Worm (Caenorhabditis elegans) whole organism, late embryonic: ENCODE data around the gene ttbk-2.1.
"Not testable (repeated sequence)": the region's sequence is repeated elsewhere in the genome, so short reads cannot be mapped to it uniquely, and the experiment has no call there.

Experiments used
- C08G9.2 ChIP-seq: sonication (generic microtip); optimal IDR thresholded peaks from 2 replicates; lab custom pipeline; 2016; ENCODE audit warnings: mild to moderate bottlenecking, missing genetic modification characterization, moderate library complexity, missing compliant biosample characterization
- F13H6.1 ChIP-seq: sonication (generic microtip); optimal IDR thresholded peaks from 2 replicates; lab custom pipeline; 2016; ENCODE audit warnings: missing genetic modification characterization, missing compliant biosample characterization
- K02D7.2 ChIP-seq: sonication (generic microtip); optimal IDR thresholded peaks from 2 replicates; lab custom pipeline; 2017; ENCODE audit warnings: mild to moderate bottlenecking, missing genetic modification characterization, missing compliant biosample characterization
- K09A11.1 ChIP-seq: sonication (generic microtip); optimal IDR thresholded peaks from 2 replicates; lab custom pipeline; 2017; ENCODE audit warnings: antibody characterized with exemption, mild to moderate bottlenecking, missing genetic modification characterization, missing compliant biosample characterization; ENCODE audit not compliant: insufficient read depth
- T23F11.4 ChIP-seq: fragments of 200-800 bp; sonication (Bioruptor generic); optimal IDR thresholded peaks from 2 replicates; lab custom pipeline; 2018; ENCODE audit warnings: mild to moderate bottlenecking, missing genetic modification characterization, missing compliant biosample characterization
- ahr-1 ChIP-seq: sonication (generic microtip); optimal IDR thresholded peaks from 2 replicates; lab custom pipeline; 2016; ENCODE audit warnings: missing genetic modification characterization, missing compliant biosample characterization
- ama-1 ChIP-seq: fragments of 150-350 bp; optimal IDR thresholded peaks from 2 replicates; lab custom pipeline; 2014
- ceh-14 ChIP-seq: sonication (generic microtip); optimal IDR thresholded peaks from 2 replicates; lab custom pipeline; 2016; ENCODE audit warnings: missing genotype, missing genetic modification characterization, missing compliant biosample characterization
- ceh-18 ChIP-seq: sonication (generic microtip); optimal IDR thresholded peaks from 2 replicates; lab custom pipeline; 2016; ENCODE audit warnings: missing genetic modification characterization, missing compliant biosample characterization
- ceh-22 ChIP-seq: sonication (generic microtip); optimal IDR thresholded peaks from 2 replicates; lab custom pipeline; 2017; ENCODE audit warnings: missing biosample characterization, missing genetic modification characterization
- ceh-30 ChIP-seq: fragments of 150-350 bp; optimal IDR thresholded peaks from 2 replicates; lab custom pipeline; 2014; ENCODE audit warnings: missing biosample characterization, missing genetic modification characterization
- ceh-34 ChIP-seq: sonication (generic microtip); optimal IDR thresholded peaks from 2 replicates; lab custom pipeline; 2016; ENCODE audit warnings: mild to moderate bottlenecking, missing genetic modification characterization, missing compliant biosample characterization
- ceh-48 ChIP-seq: sonication (generic microtip); optimal IDR thresholded peaks from 2 replicates; lab custom pipeline; 2016; ENCODE audit warnings: missing genetic modification characterization, inconsistent platforms, missing compliant biosample characterization
- ceh-6 ChIP-seq: fragments of 200-800 bp; sonication (Bioruptor generic); optimal IDR thresholded peaks from 2 replicates; lab custom pipeline; 2018; ENCODE audit warnings: mild to moderate bottlenecking, missing genetic modification characterization, missing compliant biosample characterization
- ceh-9 ChIP-seq: sonication (generic microtip); optimal IDR thresholded peaks from 2 replicates; lab custom pipeline; 2016; ENCODE audit warnings: mild to moderate bottlenecking, missing genetic modification characterization, inconsistent platforms, missing compliant biosample characterization
- che-1 ChIP-seq: sonication (generic microtip); optimal IDR thresholded peaks from 2 replicates; lab custom pipeline; 2016; ENCODE audit warnings: mild to moderate bottlenecking, missing genetic modification characterization, missing compliant biosample characterization
- dve-1 ChIP-seq: sonication (generic microtip); optimal IDR thresholded peaks from 2 replicates; lab custom pipeline; 2017; ENCODE audit warnings: antibody characterized with exemption, mild to moderate bottlenecking, missing genetic modification characterization, missing compliant biosample characterization
- eyg-1 ChIP-seq: sonication (generic microtip); optimal IDR thresholded peaks from 2 replicates; lab custom pipeline; 2016; ENCODE audit warnings: missing genotype, missing genetic modification characterization, missing compliant biosample characterization
- fax-1 ChIP-seq: sonication (generic microtip); optimal IDR thresholded peaks from 2 replicates; lab custom pipeline; 2016; ENCODE audit warnings: missing genotype, missing genetic modification characterization, missing compliant biosample characterization
- fkh-10 ChIP-seq: fragments of 150-350 bp; optimal IDR thresholded peaks from 2 replicates; lab custom pipeline; 2014; ENCODE audit warnings: missing biosample characterization, missing genetic modification reagents, missing genetic modification characterization
- gmeb-2 ChIP-seq: sonication (generic microtip); optimal IDR thresholded peaks from 2 replicates; lab custom pipeline; 2016; ENCODE audit warnings: missing genetic modification characterization, inconsistent platforms, missing compliant biosample characterization
- hlh-13 ChIP-seq: fragments of 200-800 bp; sonication (Bioruptor generic); optimal IDR thresholded peaks from 2 replicates; lab custom pipeline; 2018; ENCODE audit warnings: mild to moderate bottlenecking, missing genetic modification characterization, missing compliant biosample characterization
- hlh-15 ChIP-seq: sonication (generic microtip); optimal IDR thresholded peaks from 2 replicates; lab custom pipeline; 2016; ENCODE audit warnings: missing genetic modification characterization, missing compliant biosample characterization
- hlh-30 ChIP-seq: sonication (generic microtip); optimal IDR thresholded peaks from 2 replicates; lab custom pipeline; 2017; ENCODE audit warnings: antibody characterized with exemption, missing genetic modification characterization, missing compliant biosample characterization; ENCODE audit not compliant: insufficient read depth
- hlh-6 ChIP-seq: sonication (generic microtip); optimal IDR thresholded peaks from 2 replicates; lab custom pipeline; 2016; ENCODE audit warnings: missing genotype, missing genetic modification characterization, missing compliant biosample characterization
- hlh-8 ChIP-seq: sonication (generic microtip); optimal IDR thresholded peaks from 2 replicates; lab custom pipeline; 2016; ENCODE audit warnings: missing genotype, missing genetic modification characterization, missing compliant biosample characterization
- lim-6 ChIP-seq: sonication (generic microtip); optimal IDR thresholded peaks from 2 replicates; lab custom pipeline; 2016; ENCODE audit warnings: missing genetic modification characterization, missing compliant biosample characterization
- lin-11 ChIP-seq: fragments of 200-800 bp; sonication (Bioruptor generic); optimal IDR thresholded peaks from 2 replicates; lab custom pipeline; 2018; ENCODE audit warnings: mild to moderate bottlenecking, missing genetic modification characterization, missing compliant biosample characterization
- madf-2 ChIP-seq: sonication (generic microtip); optimal IDR thresholded peaks from 2 replicates; lab custom pipeline; 2017; ENCODE audit warnings: missing genetic modification characterization, missing compliant biosample characterization
- mec-3 ChIP-seq: sonication (generic microtip); optimal IDR thresholded peaks from 2 replicates; lab custom pipeline; 2016; ENCODE audit warnings: borderline replicate concordance, missing genetic modification characterization, missing compliant biosample characterization
- nfya-1 ChIP-seq: sonication (generic microtip); optimal IDR thresholded peaks from 2 replicates; lab custom pipeline; 2017; ENCODE audit warnings: missing genetic modification characterization, mild to moderate bottlenecking, missing compliant biosample characterization, antibody characterized with exemption, moderate library complexity
- nhr-11 ChIP-seq: fragments of 150-350 bp; optimal IDR thresholded peaks from 2 replicates; lab custom pipeline; 2014; ENCODE audit warnings: missing biosample characterization, missing genetic modification characterization
- nhr-232 ChIP-seq: sonication (generic microtip); optimal IDR thresholded peaks from 2 replicates; lab custom pipeline; 2016; ENCODE audit warnings: missing genetic modification characterization, missing compliant biosample characterization
- npax-4 ChIP-seq: sonication (generic microtip); optimal IDR thresholded peaks from 2 replicates; lab custom pipeline; 2016; ENCODE audit warnings: missing genetic modification characterization, missing compliant biosample characterization
- pag-3 ChIP-seq: sonication (generic microtip); optimal IDR thresholded peaks from 2 replicates; lab custom pipeline; 2016; ENCODE audit warnings: missing compliant biosample characterization, missing genetic modification characterization, borderline replicate concordance
- pat-9 ChIP-seq: fragments of 200-800 bp; sonication (Bioruptor generic); optimal IDR thresholded peaks from 2 replicates; lab custom pipeline; 2018; ENCODE audit warnings: mild to moderate bottlenecking, missing genetic modification characterization, moderate library complexity, missing compliant biosample characterization
- pax-1 ChIP-seq: fragments of 150-350 bp; optimal IDR thresholded peaks from 2 replicates; lab custom pipeline; 2014; ENCODE audit warnings: missing biosample characterization, missing genetic modification characterization
- pha-2 ChIP-seq: sonication (generic microtip); optimal IDR thresholded peaks from 2 replicates; lab custom pipeline; 2017; ENCODE audit warnings: mild to moderate bottlenecking, missing genetic modification characterization, missing compliant biosample characterization
- pha-4 ChIP-seq: fragments of 150-350 bp; optimal IDR thresholded peaks from 2 replicates; lab custom pipeline; 2018; ENCODE audit warnings: missing biosample characterization, missing genetic modification reagents, missing genetic modification characterization
- pqm-1 ChIP-seq: sonication (generic microtip); optimal IDR thresholded peaks from 2 replicates; lab custom pipeline; 2016; ENCODE audit warnings: missing genetic modification characterization, missing compliant biosample characterization
- pros-1 ChIP-seq: fragments of 150-350 bp; optimal IDR thresholded peaks from 2 replicates; lab custom pipeline; 2014; ENCODE audit warnings: missing biosample characterization, missing genetic modification reagents, missing genetic modification characterization
- sdc-2 ChIP-seq: sonication (generic microtip); optimal IDR thresholded peaks from 2 replicates; lab custom pipeline; 2016; ENCODE audit warnings: missing genotype, missing genetic modification characterization, missing compliant biosample characterization
- sox-2 ChIP-seq: fragments of 200-800 bp; sonication (Bioruptor generic); IDR thresholded peaks from 2 replicates; pipeline ENCODE4 v1.3.6; 2022; ENCODE audit warnings: missing genetic modification reagents, missing genetic modification characterization, missing compliant biosample characterization
- syd-9 ChIP-seq: sonication (generic microtip); optimal IDR thresholded peaks from 2 replicates; lab custom pipeline; 2016; ENCODE audit warnings: mild to moderate bottlenecking, missing genetic modification characterization, moderate library complexity, missing compliant biosample characterization
- tbx-2 ChIP-seq: sonication (generic microtip); optimal IDR thresholded peaks from 2 replicates; lab custom pipeline; 2016; ENCODE audit warnings: missing genetic modification characterization, missing compliant biosample characterization
- tbx-7 ChIP-seq: sonication (generic microtip); optimal IDR thresholded peaks from 2 replicates; lab custom pipeline; 2016; ENCODE audit warnings: missing genotype, missing genetic modification characterization, missing compliant biosample characterization
- ttx-3 ChIP-seq: sonication (generic microtip); optimal IDR thresholded peaks from 2 replicates; lab custom pipeline; 2016; ENCODE audit warnings: missing genetic modification reagents, missing genetic modification characterization, missing compliant biosample characterization
- unc-3 ChIP-seq, 2 experiments: fragments of 200-800 bp in 1 of 2; sonication (Bioruptor generic) in 1 of 2; sonication (generic microtip) in 1 of 2; conservative IDR thresholded peaks in 1 of 2; optimal IDR thresholded peaks in 1 of 2; 2 replicates each; pipeline versions ENCODE4 v1.3.6 to Lab custom; 2016 to 2022; ENCODE audit warnings: missing compliant biosample characterization in 2 of 2, missing genetic modification characterization in 2 of 2, missing genetic modification reagents in 1 of 2
- unc-42 ChIP-seq: sonication (generic microtip); optimal IDR thresholded peaks from 2 replicates; lab custom pipeline; 2016; ENCODE audit warnings: missing genotype, missing genetic modification characterization, missing compliant biosample characterization
- zip-5 ChIP-seq: sonication (generic microtip); optimal IDR thresholded peaks from 2 replicates; lab custom pipeline; 2016; ENCODE audit warnings: missing genetic modification characterization, missing compliant biosample characterization
- ztf-16 ChIP-seq: sonication (generic microtip); optimal IDR thresholded peaks from 2 replicates; lab custom pipeline; 2017; ENCODE audit warnings: missing genetic modification characterization, missing compliant biosample characterization

Gene ttbk-2.1

DNA sequence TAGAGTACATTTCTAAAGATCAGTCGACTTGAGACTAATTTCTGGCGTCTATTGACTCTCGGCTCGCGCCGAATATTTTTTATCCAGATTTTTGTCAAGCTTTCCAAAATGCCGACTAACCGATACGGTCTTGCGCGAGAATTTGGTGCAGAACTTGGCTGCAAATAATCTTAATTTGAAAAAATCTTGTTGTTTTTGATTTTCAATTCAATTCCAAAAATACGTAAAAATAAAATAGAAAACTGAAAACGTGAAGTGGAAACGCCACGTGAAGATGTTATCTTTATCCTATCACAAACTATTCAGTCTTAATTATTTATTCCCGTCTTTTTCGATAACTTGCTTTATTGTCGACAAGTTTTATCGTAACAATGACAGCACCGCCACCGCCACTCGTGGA is at the start of gene ttbk-2.1:
TSS of gene ttbk-2.1 (plus strand) at position 301 of the 400 bp plus-strand sequence.
- not testable (repeated sequence) for TF ChIP-seq ceh-48; pax-1 (tag; lab: Kevin White, UChicago); sox-2

DNA sequence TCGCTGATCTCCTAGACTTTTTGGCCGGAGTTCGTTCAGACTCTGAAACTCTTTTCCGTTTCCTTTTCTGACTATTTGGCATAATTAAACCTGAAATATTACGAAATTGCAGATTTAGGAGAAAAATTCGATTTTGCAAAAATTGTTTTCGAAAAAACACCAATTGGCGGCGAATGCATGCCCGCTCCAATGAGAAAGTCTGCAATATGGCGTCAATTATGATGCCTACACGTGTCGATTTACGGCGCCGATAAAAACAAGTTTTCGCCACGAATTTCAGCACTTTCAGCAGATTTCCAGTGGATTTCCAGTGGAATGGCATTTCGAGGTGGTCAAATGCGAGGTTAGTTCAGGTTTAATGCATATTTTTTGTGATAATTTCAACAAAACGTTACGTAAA is 49.1 kb upstream of the ttbk-2.1 start, which contains the start of the genes Y59E9AL.36 and nbet-1:
TSS of gene Y59E9AL.36 (minus strand) at position 92 of the 400 bp plus-strand sequence.
TSS of gene nbet-1 (plus strand) at position 112 of the 400 bp plus-strand sequence.
- TF ChIP-seq nfya-1 (tag; lab: Kevin White, UChicago) (peak; percentile 54), ztf-16 (tag; lab: Kevin White, UChicago) (peak; percentile 12), ahr-1 (no peak), nhr-11 (tag; lab: Kevin White, UChicago) (no peak), hlh-8 (no peak), eyg-1 (no peak), T23F11.4 (no peak), F13H6.1 (tag; lab: Kevin White, UChicago) (no peak), sdc-2 (tag; lab: Kevin White, UChicago) (no peak), C08G9.2 (no peak), K02D7.2 (tag; lab: Kevin White, UChicago) (no peak), pqm-1 (tag; lab: Kevin White, UChicago) (no peak), unc-42 (tag; lab: Kevin White, UChicago) (peak; percentile 73), hlh-15 (tag; lab: Kevin White, UChicago) (no peak), pha-2 (tag; lab: Kevin White, UChicago) (no peak), zip-5 (no peak), mec-3 (no peak), che-1 (tag; lab: Kevin White, UChicago) (peak; percentile 30), nhr-232 (tag; lab: Kevin White, UChicago) (no peak), madf-2 (tag; lab: Kevin White, UChicago) (peak; percentile 17), hlh-13 (GFP tag; lab: Kevin White, UChicago) (no peak), hlh-30 (tag; lab: Kevin White, UChicago) (no peak), ceh-18 (peak; percentile 59), K09A11.1 (tag; lab: Kevin White, UChicago) (no peak), dve-1 (tag; lab: Kevin White, UChicago) (no peak), hlh-6 (tag; lab: Kevin White, UChicago) (no peak), sox-2 (no peak), gmeb-2 (tag; lab: Kevin White, UChicago) (no peak), ceh-14 (tag; lab: Kevin White, UChicago) (peak; percentile 6), lin-11 (tag; lab: Kevin White, UChicago) (no peak), ceh-6 (no peak), ceh-22 (tag; lab: Kevin White, UChicago) (no peak), tbx-7 (tag; lab: Kevin White, UChicago) (no peak), pax-1 (tag; lab: Kevin White, UChicago) (no peak), npax-4 (no peak), ama-1 (lab: Kevin White, UChicago) (no peak), pros-1 (no peak), ceh-30 (no peak), ttx-3 (tag; lab: Kevin White, UChicago) (no peak), lim-6 (tag; lab: Kevin White, UChicago) (no peak), pha-4 (tag; lab: Kevin White, UChicago) (no peak), syd-9 (no peak), fax-1 (no peak), pag-3 (no peak), tbx-2 (peak; percentile 71), fkh-10 (GFP tag; lab: Kevin White, UChicago) (no peak), ceh-9 (no peak), ceh-34 (tag; lab: Kevin White, UChicago) (peak; percentile 63), pat-9 (tag; lab: Kevin White, UChicago) (no peak), unc-3 (GFP tag; conservative IDR thresholded peaks at IDR 0.05; lab: Robert Waterston, UW) (0 out of 2 replicates have a peak, but pooled peaks have one; percentile 35), unc-3 (tag; optimal IDR thresholded peaks at IDR 0.05; lab: Kevin White, UChicago) (no peak)
